Fruit fly (Drosophila melanogaster): Measurements from ENCODE around the gene Atg17.

The Atg17 gene

DNA sequence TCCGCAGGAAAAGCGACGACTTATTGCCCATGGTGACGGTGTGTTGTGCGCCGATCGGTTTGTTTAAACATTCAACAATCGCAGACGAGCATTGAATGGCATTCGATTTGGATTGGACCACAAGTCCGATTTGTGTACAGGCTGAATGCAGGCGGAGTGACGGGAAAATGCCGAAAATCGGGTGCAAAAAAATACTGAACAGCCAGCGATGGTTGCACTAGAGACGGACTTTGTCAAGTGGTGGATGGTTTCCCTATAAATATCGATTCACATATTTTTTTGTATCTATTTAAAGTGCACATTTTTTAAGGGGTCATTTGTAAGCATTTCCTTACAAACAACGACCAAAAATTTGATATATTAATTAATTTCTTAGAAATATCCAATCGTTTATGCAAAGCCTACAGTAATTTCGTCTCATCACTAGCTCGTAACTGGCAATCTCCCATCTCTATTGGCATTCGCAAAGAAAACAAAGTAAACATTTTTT, 14.8 kb upstream of the Atg17 start, which contains the start of the genes elm and MED27 (continued):
- TF ChIP-seq CG1024 (GFP tag; IDR thresholded peaks at IDR 0.05) (peak; percentile 60; the same call in 1 of the 2 replicates), lmd (GFP tag; IDR thresholded peaks at IDR 0.05) (peak; percentile 95), CG11247 (GFP tag; IDR thresholded peaks at IDR 0.05) (peak; percentile 91), repo (GFP tag; optimal IDR thresholded peaks at IDR 0.05) (peak; percentile 62), ATbp (GFP tag; optimal IDR thresholded peaks at IDR 0.05) (peak; percentile 68), vnd (GFP tag; IDR thresholded peaks at IDR 0.05; ENCODE audit: partially characterized antibody) (peak; percentile 93), chif (GFP tag; optimal IDR thresholded peaks at IDR 0.05) (peak; percentile 92 to 95), CG2116 (GFP tag; optimal IDR thresholded peaks at IDR 0.05) (peak; percentile 92), ap (GFP tag; IDR thresholded peaks at IDR 0.05) (peak; percentile 83), Optix (GFP tag; IDR thresholded peaks at IDR 0.05) (peak; percentile 84; the same call in 2 of the 3 replicates), BtbVII (GFP tag; optimal IDR thresholded peaks at IDR 0.05) (peak; percentile 81), CG16813 (GFP tag; IDR thresholded peaks at IDR 0.05; ENCODE audit: partially characterized antibody) (peak; percentile 98), CG18764 (GFP tag; optimal IDR thresholded peaks at IDR 0.05) (peak; percentile 87), CG17802 (tag; optimal IDR thresholded peaks at IDR 0.05) (peak; percentile 73), Vsx1 (GFP tag; optimal IDR thresholded peaks at IDR 0.05) (no peak), lola (GFP tag; optimal IDR thresholded peaks at IDR 0.05) (peak in 1 of 3 experiments; percentile 93), CG18011 (GFP tag; optimal IDR thresholded peaks at IDR 0.05) (peak; percentile 84), eve (GFP tag; optimal IDR thresholded peaks at IDR 0.05) (peak in 1 of 2 experiments; percentile 66), luna (GFP tag; optimal IDR thresholded peaks at IDR 0.05) (peak; percentile 27), h (optimal IDR thresholded peaks at IDR 0.05) (no peak), sc (optimal IDR thresholded peaks at IDR 0.05) (no peak), sc (GFP tag; optimal IDR thresholded peaks at IDR 0.05) (peak; percentile 71), pfk (GFP tag; optimal IDR thresholded peaks at IDR 0.05) (peak; percentile 11), CG5245 (GFP tag; optimal IDR thresholded peaks at IDR 0.05) (peak; percentile 88), trh (GFP tag; optimal IDR thresholded peaks at IDR 0.05) (peak; percentile 92), CG16863 (GFP tag; optimal IDR thresholded peaks at IDR 0.05) (peak; percentile 87), CG10209 (GFP tag; optimal IDR thresholded peaks at IDR 0.05) (peak; percentile 90), Nf-YA (GFP tag; IDR thresholded peaks at IDR 0.05) (peak; percentile 81), CG15601 (tag; optimal IDR thresholded peaks at IDR 0.05) (peak; percentile 95), ftz-f1 (GFP tag; optimal IDR thresholded peaks at IDR 0.05) (peak; percentile 85), HHEX (GFP tag; optimal IDR thresholded peaks at IDR 0.05) (peak; percentile 87), fd96Cb (tag; optimal IDR thresholded peaks at IDR 0.05) (peak; percentile 88), CG1529 (GFP tag; optimal IDR thresholded peaks at IDR 0.05) (peak; percentile 75), Fer2 (tag; optimal IDR thresholded peaks at IDR 0.05) (peak; percentile 90), CG2889 (GFP tag; IDR thresholded peaks at IDR 0.05) (peak; percentile 90), CG4424 (GFP tag; optimal IDR thresholded peaks at IDR 0.05) (peak; percentile 95), insv (GFP tag; optimal IDR thresholded peaks at IDR 0.05) (peak in 1 of 2 experiments; percentile 73), E2f2 (GFP tag; IDR thresholded peaks at IDR 0.05) (peak; percentile 69), mirr (GFP tag; optimal IDR thresholded peaks at IDR 0.05) (peak; percentile 51), vvl (GFP tag; IDR thresholded peaks at IDR 0.05) (peak; percentile 94), Trl (optimal IDR thresholded peaks at IDR 0.05) (no peak), Trl (GFP tag; optimal IDR thresholded peaks at IDR 0.05) (peak; percentile 93), CG10267 (tag; optimal IDR thresholded peaks at IDR 0.05) (peak; percentile 87), HLH54F (GFP tag; optimal IDR thresholded peaks at IDR 0.05) (peak; percentile 94), CG18619 (GFP tag; optimal IDR thresholded peaks at IDR 0.05) (peak; percentile 86), CG1233 (GFP tag; optimal IDR thresholded peaks at IDR 0.05) (peak; percentile 87), pnt (GFP tag; optimal IDR thresholded peaks at IDR 0.05) (peak; percentile 92), CG12769 (tag; optimal IDR thresholded peaks at IDR 0.05) (peak; percentile 85), Hsf (GFP tag; optimal IDR thresholded peaks at IDR 0.05) (peak; percentile 97), pho (GFP tag; optimal IDR thresholded peaks at IDR 0.05) (peak; percentile 94), zf30C (GFP tag; optimal IDR thresholded peaks at IDR 0.05) (no peak)
